Fruit fly (Drosophila melanogaster): ENCODE results near the gene Gr10b.

Gene Gr10b

dm6 chrX:11451027-11451572, 38.1 kb upstream of the Gr10b start (continued):
- TF ChIP-seq Bgb (GFP tag; IDR thresholded peaks at IDR 0.05; ENCODE audit: partially characterized antibody) (no peak), ken (GFP tag; IDR thresholded peaks at IDR 0.05) (no peak; the same call in 2 of the 3 replicates), CG9215 (GFP tag; IDR thresholded peaks at IDR 0.05) (peak; percentile 52; the same call in 1 of the 2 replicates), CG43689 (GFP tag; IDR thresholded peaks at IDR 0.05) (no peak), cad (GFP tag; optimal IDR thresholded peaks at IDR 0.05) (no peak), CG3726 (GFP tag; IDR thresholded peaks at IDR 0.05) (no peak), MTF-1 (GFP tag; optimal IDR thresholded peaks at IDR 0.05; ENCODE audit: borderline replicate concordance) (no peak), CG18764 (GFP tag; optimal IDR thresholded peaks at IDR 0.05) (no peak), CG12942 (GFP tag; optimal IDR thresholded peaks at IDR 0.05) (no peak), CG8924 (tag; optimal IDR thresholded peaks at IDR 0.05) (no peak), CG1602 (GFP tag; optimal IDR thresholded peaks at IDR 0.05) (peak; percentile 25), hth (optimal IDR thresholded peaks at IDR 0.05) (no peak), CG14860 (GFP tag; IDR thresholded peaks at IDR 0.05; ENCODE audit: partially characterized antibody) (no peak), CG12659 (GFP tag; optimal IDR thresholded peaks at IDR 0.05) (peak; percentile 31), CG2199 (GFP tag; IDR thresholded peaks at IDR 0.05) (no peak), CG11247 (GFP tag; IDR thresholded peaks at IDR 0.05) (peak; percentile 43; the same call in 1 of the 2 replicates), Atf6 (GFP tag; IDR thresholded peaks at IDR 0.05) (peak; percentile 67), D19A (tag; optimal IDR thresholded peaks at IDR 0.05) (no peak), CG7745 (tag; optimal IDR thresholded peaks at IDR 0.05) (no peak), CG32772 (GFP tag; IDR thresholded peaks at IDR 0.05) (peak; percentile 29; the same call in 1 of the 2 replicates), Hand (GFP tag; optimal IDR thresholded peaks at IDR 0.05) (no peak), CG10654 (GFP tag; optimal IDR thresholded peaks at IDR 0.05) (no peak), pan (optimal IDR thresholded peaks at IDR 0.05) (no peak), pan (GFP tag; optimal IDR thresholded peaks at IDR 0.05 in 1 of 2, IDR thresholded peaks at IDR 0.05 in 1 of 2) (peak in 1 of 2 experiments; percentile 74), kah (GFP tag; optimal IDR thresholded peaks at IDR 0.05) (peak; percentile 32), Eip74EF (GFP tag; optimal IDR thresholded peaks at IDR 0.05) (peak in 1 of 2 experiments; percentile 42), Dp (GFP tag; optimal IDR thresholded peaks at IDR 0.05) (no peak), Atf-2 (GFP tag; optimal IDR thresholded peaks at IDR 0.05) (no peak), CG31365 (tag; optimal IDR thresholded peaks at IDR 0.05) (no peak), CG1529 (GFP tag; optimal IDR thresholded peaks at IDR 0.05) (no peak), dati (GFP tag; IDR thresholded peaks at IDR 0.05) (no peak), Oaz (GFP tag; IDR thresholded peaks at IDR 0.05) (0 out of 2 replicates have a peak, but pooled peaks have one; percentile 42), corto (GFP tag; optimal IDR thresholded peaks at IDR 0.05) (no peak), CG10147 (GFP tag; optimal IDR thresholded peaks at IDR 0.05) (no peak), oc (tag; optimal IDR thresholded peaks at IDR 0.05) (no peak), CG3995 (GFP tag; optimal IDR thresholded peaks at IDR 0.05) (no peak), CG30431 (GFP tag; optimal IDR thresholded peaks at IDR 0.05) (no peak), CG12071 (GFP tag; optimal IDR thresholded peaks at IDR 0.05) (peak; percentile 49), zen (tag; optimal IDR thresholded peaks at IDR 0.05) (peak; percentile 26), klu (GFP tag; IDR thresholded peaks at IDR 0.05) (no peak), Rfx (GFP tag; IDR thresholded peaks at IDR 0.05) (peak; percentile 78), sisA (GFP tag; IDR thresholded peaks at IDR 0.05) (peak; percentile 75), eyg (GFP tag; optimal IDR thresholded peaks at IDR 0.05) (no peak), Ssrp (tag; optimal IDR thresholded peaks at IDR 0.05) (peak; percentile 5), CG6654 (GFP tag; optimal IDR thresholded peaks at IDR 0.05) (no peak), CG16813 (GFP tag; IDR thresholded peaks at IDR 0.05; ENCODE audit: partially characterized antibody) (no peak), tio (GFP tag; optimal IDR thresholded peaks at IDR 0.05) (peak; percentile 31), CG7786 (GFP tag; optimal IDR thresholded peaks at IDR 0.05) (peak; percentile 40), CG10462 (GFP tag; optimal IDR thresholded peaks at IDR 0.05) (no peak), CG6689 (GFP tag; IDR thresholded peaks at IDR 0.05) (peak; percentile 63), C15 (GFP tag; IDR thresholded peaks at IDR 0.05) (no peak)
